Worm (Caenorhabditis elegans): ENCODE data around the gene ttr-33.

DNA sequence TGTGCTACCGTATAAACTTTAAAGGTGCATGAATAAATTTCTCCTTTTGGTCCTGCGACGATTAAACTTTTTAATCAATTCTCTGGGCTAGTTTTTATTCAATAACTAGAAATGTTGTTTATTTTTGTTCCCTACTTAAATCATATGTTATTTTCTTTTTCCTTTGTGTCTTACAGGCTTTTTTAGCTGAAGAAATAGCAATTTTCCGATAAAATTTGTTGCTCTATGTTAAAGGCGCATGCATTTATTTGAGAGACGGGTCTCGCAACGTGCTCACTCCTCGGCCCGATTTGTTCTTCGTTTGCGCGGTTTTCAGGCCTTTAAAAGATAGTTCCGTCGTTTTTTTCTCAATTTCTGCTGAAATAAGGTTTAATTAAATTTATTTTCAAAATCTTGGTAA lies 16.2 kb upstream of the ttr-33 start:
- TF ChIP-seq nhr-237 (tag; optimal IDR thresholded peaks at IDR 0.05) (no peak), unc-62 (GFP tag; optimal IDR thresholded peaks at IDR 0.05) (no peak), blmp-1 (tag; optimal IDR thresholded peaks at IDR 0.05) (no peak), elt-3 (tag; optimal IDR thresholded peaks at IDR 0.05) (no peak), ceh-39 (tag; optimal IDR thresholded peaks at IDR 0.05) (no peak), pha-4 (tag; optimal IDR thresholded peaks at IDR 0.05) (no peak)
